Worm (Caenorhabditis elegans) whole organism, mixed stage, embryonic: Measurements from ENCODE around the gene Y75B8A.44.

Experiments
- blmp-1 ChIP-seq: fragments of 150-350 bp; optimal IDR thresholded peaks from 2 replicates; lab custom pipeline; 2014; ENCODE audit warnings: missing biosample characterization, missing genetic modification characterization
- ces-1 ChIP-seq: fragments of 150-350 bp; optimal IDR thresholded peaks from 2 replicates; lab custom pipeline; 2014; ENCODE audit warnings: missing biosample characterization, missing genetic modification reagents, missing genetic modification characterization
- elt-1 ChIP-seq: sonication (generic microtip); optimal IDR thresholded peaks from 2 replicates; lab custom pipeline; 2017; ENCODE audit warnings: missing genetic modification characterization, mild to moderate bottlenecking, missing compliant biosample characterization, antibody characterized with exemption, moderate library complexity, borderline replicate concordance; ENCODE audit not compliant: insufficient read depth
- mep-1 ChIP-seq: fragments of 150-350 bp; optimal IDR thresholded peaks from 2 replicates; lab custom pipeline; 2017; ENCODE audit warnings: missing biosample characterization, missing genetic modification reagents, missing genetic modification characterization, inconsistent platforms
- nhr-12 ChIP-seq: fragments of 150-350 bp; optimal IDR thresholded peaks from 2 replicates; lab custom pipeline; 2014; ENCODE audit warnings: missing biosample characterization, missing genetic modification characterization
- nhr-237 ChIP-seq: fragments of 150-350 bp; optimal IDR thresholded peaks from 2 replicates; lab custom pipeline; 2014; ENCODE audit warnings: missing biosample characterization, missing genetic modification characterization
- nhr-28 ChIP-seq: fragments of 150-350 bp; optimal IDR thresholded peaks from 2 replicates; lab custom pipeline; 2014; ENCODE audit warnings: missing biosample characterization, missing genetic modification characterization
- pha-4 ChIP-seq: fragments of 150-350 bp; optimal IDR thresholded peaks from 2 replicates; lab custom pipeline; 2018; ENCODE audit warnings: missing biosample characterization, missing genetic modification reagents, missing genetic modification characterization
- snpc-4 ChIP-seq: fragments of 150-350 bp; optimal IDR thresholded peaks from 2 replicates; lab custom pipeline; 2014; ENCODE audit warnings: missing biosample characterization, missing genetic modification characterization
- unc-62 ChIP-seq: fragments of 150-350 bp; optimal IDR thresholded peaks from 2 replicates; lab custom pipeline; 2014; ENCODE audit warnings: missing biosample characterization, missing genetic modification reagents, missing genetic modification characterization

DNA sequence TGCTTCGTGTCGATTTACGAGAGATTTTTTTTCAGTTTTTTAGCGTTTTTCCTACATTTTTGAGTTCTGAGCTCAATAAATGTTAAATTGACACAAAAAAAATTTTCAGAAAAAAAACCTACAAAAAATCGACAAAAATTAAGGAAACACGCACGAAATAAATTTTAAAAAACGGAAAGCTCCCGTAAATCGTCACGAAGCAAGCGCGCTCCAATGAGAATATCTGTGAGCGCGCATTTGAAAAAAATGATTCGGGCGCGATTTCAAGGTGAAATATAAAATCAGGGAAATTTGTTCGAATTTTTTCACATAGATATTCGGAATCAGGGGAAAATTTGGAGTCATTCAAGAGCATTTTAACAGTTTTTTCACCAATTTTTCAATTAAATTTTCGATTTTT is 28.9 kb downstream of the Y75B8A.44 start:
- TF ChIP-seq unc-62 (GFP tag; lab: Kevin White, UChicago), result no peak
- no peak for TF ChIP-seq snpc-4 (tag; lab: Kevin White, UChicago)
- no peak for TF ChIP-seq nhr-237 (tag; lab: Kevin White, UChicago)
- TF ChIP-seq pha-4 (tag; lab: Kevin White, UChicago), result no peak
- TF ChIP-seq nhr-12 (tag; lab: Kevin White, UChicago), result no peak
- no peak for TF ChIP-seq ces-1 (GFP tag; lab: Kevin White, UChicago)
- TF ChIP-seq blmp-1, result no peak
- TF ChIP-seq nhr-28 (tag; lab: Kevin White, UChicago), result no peak
- TF ChIP-seq elt-1 (tag; lab: Kevin White, UChicago), result no peak
- no peak for TF ChIP-seq mep-1 (tag; lab: Kevin White, UChicago)
